Fruit fly (Drosophila melanogaster) whole organism, wandering third instar larva: ENCODE measurements around the gene CG14615.

Experiments used
- Abd-B ChIP-seq: fragments of >200 bp; optimal IDR thresholded peaks from 2 replicates; lab custom pipeline; 2017; ENCODE audit warnings: missing biosample characterization, missing genetic modification characterization
- CG9705 ChIP-seq: fragments of 200-800 bp; sonication (Bioruptor generic); optimal IDR thresholded peaks from 2 replicates; lab custom pipeline; 2018; ENCODE audit warnings: missing biosample characterization, mild to moderate bottlenecking, missing genetic modification characterization
- CrebA ChIP-seq: fragments of 200-800 bp; sonication (Bioruptor generic); optimal IDR thresholded peaks from 2 replicates; lab custom pipeline; 2016; ENCODE audit warnings: missing biosample characterization, mild to moderate bottlenecking, missing genetic modification characterization, borderline replicate concordance
- Dfd ChIP-seq: fragments of >200 bp; optimal IDR thresholded peaks from 2 replicates; lab custom pipeline; 2017; ENCODE audit warnings: missing biosample characterization, missing genetic modification characterization
- Dif ChIP-seq: fragments of 200-275, 200-300 bp; sonication (Bioruptor generic); optimal IDR thresholded peaks from 2 replicates; lab custom pipeline; 2018; ENCODE audit warnings: missing biosample characterization, missing genetic modification characterization; ENCODE audit not compliant: partially characterized antibody
- GATAd ChIP-seq: sonication (Bioruptor generic); optimal IDR thresholded peaks from 2 replicates; lab custom pipeline; 2016; ENCODE audit warnings: missing biosample characterization, missing genetic modification characterization
- HLH106 ChIP-seq: fragments of 200-800 bp; optimal IDR thresholded peaks from 3 replicates; lab custom pipeline; 2019; ENCODE audit warnings: missing biosample characterization, mild to moderate bottlenecking, missing genetic modification characterization, moderate library complexity
- Hnf4 ChIP-seq: fragments of 200-800 bp; sonication (Bioruptor generic); optimal IDR thresholded peaks from 2 replicates; lab custom pipeline; 2016; ENCODE audit warnings: missing biosample characterization, mild to moderate bottlenecking, missing genetic modification characterization
- Hr78 ChIP-seq: fragments of >200 bp; optimal IDR thresholded peaks from 2 replicates; lab custom pipeline; 2017; ENCODE audit warnings: missing biosample characterization, missing genetic modification characterization
- Hr83 ChIP-seq: fragments of 200-300 bp; sonication (Bioruptor generic); optimal IDR thresholded peaks from 2 replicates; lab custom pipeline; 2016; ENCODE audit warnings: missing biosample characterization, mild to moderate bottlenecking, missing genetic modification characterization, moderate library complexity; ENCODE audit not compliant: poor library complexity, severe bottlenecking
- Jra ChIP-seq: sonication (Bioruptor generic); optimal IDR thresholded peaks from 2 replicates; lab custom pipeline; 2016; ENCODE audit warnings: missing biosample characterization, missing genetic modification characterization
- Mio ChIP-seq: sonication (Bioruptor generic); optimal IDR thresholded peaks from 2 replicates; lab custom pipeline; 2016; ENCODE audit warnings: missing biosample characterization, missing genetic modification characterization
- Myc ChIP-seq: fragments of >200 bp; optimal IDR thresholded peaks from 2 replicates; lab custom pipeline; 2017
- N ChIP-seq: fragments of >200 bp; optimal IDR thresholded peaks from 2 replicates; lab custom pipeline; 2018; ENCODE audit warnings: missing biosample characterization, missing external identifiers, missing genetic modification characterization
- OdsH ChIP-seq: fragments of 200-800 bp; sonication (Bioruptor generic); optimal IDR thresholded peaks from 2 replicates; lab custom pipeline; 2016; ENCODE audit warnings: missing biosample characterization, mild to moderate bottlenecking, missing genetic modification characterization
- Rel ChIP-seq, 2 experiments: fragments of 200-800 bp; sonication (Bioruptor generic) in 1 of 2; optimal IDR thresholded peaks; 2 replicates in 1 of 2; 3 replicates in 1 of 2; lab custom pipeline; 2016 to 2019; ENCODE audit warnings: mild to moderate bottlenecking in 2 of 2, missing biosample characterization in 2 of 2, missing genetic modification characterization in 2 of 2, moderate library complexity in 1 of 2
- Sp1 ChIP-seq: fragments of 200-800 bp; sonication (Bioruptor generic); optimal IDR thresholded peaks from 3 replicates; lab custom pipeline; 2019; ENCODE audit warnings: missing biosample characterization, mild to moderate bottlenecking, missing genetic modification characterization, moderate library complexity
- Vsx2 ChIP-seq: fragments of 200-300, 225-300 bp; sonication (Bioruptor generic); optimal IDR thresholded peaks from 2 replicates; lab custom pipeline; 2018; ENCODE audit warnings: missing biosample characterization, missing genetic modification characterization; ENCODE audit not compliant: partially characterized antibody
- br ChIP-seq: fragments of 200-800 bp; sonication (Bioruptor generic); optimal IDR thresholded peaks from 2 replicates; lab custom pipeline; 2016; ENCODE audit warnings: missing biosample characterization, missing genetic modification characterization
- brk ChIP-seq: fragments of 200-800 bp; sonication (Bioruptor generic); optimal IDR thresholded peaks from 2 replicates; lab custom pipeline; 2016; ENCODE audit warnings: missing biosample characterization, mild to moderate bottlenecking, missing genetic modification characterization
- dl ChIP-seq, 2 experiments: fragments of 175-275, 200-275 bp in 1 of 2; fragments of 200-275 bp in 1 of 2; sonication (Bioruptor generic); optimal IDR thresholded peaks; lab custom pipeline; 2018; ENCODE audit warnings: mild to moderate bottlenecking in 2 of 2, missing biosample characterization in 2 of 2, missing genetic modification characterization in 2 of 2, moderate library complexity in 2 of 2; ENCODE audit not compliant: partially characterized antibody in 2 of 2, insufficient read depth in 1 of 2
- dmrt93B ChIP-seq: fragments of 200-800 bp; sonication (Bioruptor generic); optimal IDR thresholded peaks from 2 replicates; lab custom pipeline; 2018; ENCODE audit warnings: missing biosample characterization, mild to moderate bottlenecking, missing genetic modification characterization
- dsf ChIP-seq: sonication (Bioruptor generic); optimal IDR thresholded peaks from 2 replicates; lab custom pipeline; 2016; ENCODE audit warnings: missing biosample characterization, missing genetic modification characterization, borderline replicate concordance
- ey ChIP-seq: fragments of 200-800 bp; sonication (Bioruptor generic); optimal IDR thresholded peaks from 2 replicates; lab custom pipeline; 2016; ENCODE audit warnings: missing biosample characterization, missing genetic modification characterization
- foxo ChIP-seq, 2 experiments: fragments of 200-800 bp; sonication (Bioruptor generic); optimal IDR thresholded peaks; 2 replicates in 1 of 2; 3 replicates in 1 of 2; lab custom pipeline; 2016 to 2017; ENCODE audit warnings: missing biosample characterization in 2 of 2, missing genetic modification characterization in 2 of 2
- fru ChIP-seq: fragments of 200-800 bp; sonication (Bioruptor generic); optimal IDR thresholded peaks from 3 replicates; lab custom pipeline; 2016; ENCODE audit warnings: missing biosample characterization, mild to moderate bottlenecking, missing genetic modification characterization
- h ChIP-seq: fragments of 200-800 bp; sonication (Bioruptor generic); optimal IDR thresholded peaks from 3 replicates; lab custom pipeline; 2016; ENCODE audit warnings: missing biosample characterization, mild to moderate bottlenecking, missing genetic modification characterization
- jim ChIP-seq: fragments of 175-275, 200-325 bp; sonication (Bioruptor generic); optimal IDR thresholded peaks from 2 replicates; lab custom pipeline; 2016; ENCODE audit warnings: missing biosample characterization, mild to moderate bottlenecking, missing genetic modification characterization
- lola ChIP-seq: fragments of >200 bp; optimal IDR thresholded peaks from 2 replicates; lab custom pipeline; 2017; ENCODE audit warnings: missing biosample characterization, missing genetic modification characterization
- pan ChIP-seq: fragments of >200 bp; optimal IDR thresholded peaks from 2 replicates; lab custom pipeline; 2017
- psq ChIP-seq: fragments of 200-800 bp; sonication (Bioruptor generic); optimal IDR thresholded peaks from 3 replicates; lab custom pipeline; 2017; ENCODE audit warnings: missing biosample characterization, mild to moderate bottlenecking, missing genetic modification characterization, moderate library complexity
- rgr ChIP-seq: fragments of 200-800 bp; sonication (Bioruptor generic); optimal IDR thresholded peaks from 3 replicates; lab custom pipeline; 2016; ENCODE audit warnings: missing biosample characterization, mild to moderate bottlenecking, missing genetic modification characterization
- sage ChIP-seq: fragments of 200-800 bp; sonication (Bioruptor generic); optimal IDR thresholded peaks from 2 replicates; lab custom pipeline; 2016; ENCODE audit warnings: missing biosample characterization, mild to moderate bottlenecking, missing genetic modification characterization
- sv ChIP-seq: fragments of 200-800 bp; sonication (Bioruptor generic); optimal IDR thresholded peaks from 3 replicates; lab custom pipeline; 2016; ENCODE audit warnings: missing biosample characterization, missing genetic modification characterization
- tai ChIP-seq: sonication (Bioruptor generic); optimal IDR thresholded peaks from 2 replicates; lab custom pipeline; 2016; ENCODE audit warnings: missing biosample characterization, missing genetic modification characterization
- usp ChIP-seq: fragments of >200 bp; optimal IDR thresholded peaks from 2 replicates; lab custom pipeline; 2017; ENCODE audit warnings: missing biosample characterization, missing genetic modification characterization
- woc ChIP-seq: sonication (Bioruptor generic); optimal IDR thresholded peaks from 2 replicates; lab custom pipeline; 2016; ENCODE audit warnings: missing biosample characterization, mild to moderate bottlenecking, missing genetic modification characterization

CG14615 gene

DNA sequence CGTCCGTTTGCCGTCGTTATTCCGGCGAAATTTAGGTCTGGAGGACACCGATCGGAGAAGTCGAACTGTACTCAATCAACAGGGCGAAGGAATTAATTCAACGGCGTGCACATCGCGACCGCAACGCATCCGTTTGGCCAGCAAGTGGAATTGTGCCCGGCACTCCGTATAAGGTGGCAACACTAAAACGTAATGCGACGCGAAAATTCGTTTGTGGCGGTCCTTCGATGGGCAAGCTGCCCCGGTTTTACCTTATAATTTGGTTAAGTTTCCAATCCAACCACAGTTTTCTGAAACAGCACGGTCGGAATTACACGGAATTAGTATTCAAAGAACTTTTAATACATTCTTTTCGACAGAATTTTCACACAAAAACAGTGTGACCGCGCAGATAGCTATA lies 5.7 kb upstream of the CG14615 start, which contains the start of gene wap:
Gene wap (minus strand): TSS at position 400 of the 400 bp plus-strand sequence.
- TF ChIP-seq Hr78 (GFP tag; lab: Kevin White, UChicago) (no peak), lola (GFP tag; lab: Kevin White, UChicago) (no peak), jim (GFP tag; lab: Kevin White, UChicago) (no peak), sv (GFP tag; lab: Kevin White, UChicago) (no peak), Dfd (GFP tag; lab: Kevin White, UChicago) (no peak), Sp1 (GFP tag; lab: Kevin White, UChicago) (no peak), Hnf4 (GFP tag; lab: Kevin White, UChicago) (no peak), rgr (GFP tag; lab: Kevin White, UChicago) (no peak), dl (GFP tag; optimal IDR thresholded peaks at IDR 0.05; lab: Kevin White, UChicago; ENCODE audit: insufficient read depth in 1 of 2, partially characterized antibody in 2 of 2) (no peak), Rel (GFP tag; optimal IDR thresholded peaks at IDR 0.05; lab: Kevin White, UChicago) (no peak), Rel (tag; optimal IDR thresholded peaks at IDR 0.05; lab: Kevin White, UChicago) (no peak)

DNA sequence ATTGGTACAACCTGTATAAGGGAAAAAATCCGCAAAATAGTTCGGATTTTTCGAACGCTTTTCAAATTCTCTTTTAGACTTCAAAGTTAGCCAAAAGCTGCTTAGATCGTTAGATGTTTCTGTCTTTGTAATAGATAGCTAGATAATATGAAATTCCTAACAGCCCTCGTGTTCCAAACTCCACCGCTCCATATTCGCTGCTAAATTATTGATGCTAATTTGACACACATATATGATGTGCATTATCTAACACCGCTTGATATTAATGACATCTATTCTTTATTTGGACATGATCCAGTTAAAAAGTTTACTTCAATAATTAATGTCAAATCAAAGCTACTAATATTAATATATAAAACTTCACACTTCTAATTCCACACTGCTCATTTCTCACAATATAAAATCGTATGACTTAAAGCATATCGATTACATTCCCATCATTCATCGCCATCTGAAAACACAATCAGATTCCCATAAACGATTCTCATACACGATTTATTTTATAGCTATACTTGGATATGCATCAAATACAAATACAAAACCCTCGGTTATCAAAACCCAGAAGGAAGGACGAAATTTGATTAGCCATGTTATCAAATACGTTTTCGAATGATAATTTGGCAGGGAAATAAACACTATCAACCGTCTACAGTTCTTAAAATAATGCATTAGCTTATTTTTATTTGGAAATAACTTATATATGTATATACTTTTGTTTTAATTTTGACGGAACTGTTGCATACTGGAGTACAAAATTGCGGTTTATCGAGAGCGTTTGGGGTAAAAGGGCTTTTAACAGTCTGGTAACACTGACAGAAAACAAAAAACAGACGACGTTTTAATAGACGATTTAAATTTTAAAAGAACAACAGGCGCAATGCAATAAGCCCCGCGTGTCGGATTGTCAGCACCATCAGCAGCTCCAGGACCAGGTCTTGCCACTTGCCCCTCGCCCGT lies 5.1 kb downstream of the CG14615 start, which contains the start of gene CG14621:
Gene CG14621 (plus strand): TSS at position 274 of the 957 bp plus-strand sequence.
- TF ChIP-seq rgr (GFP tag; lab: Kevin White, UChicago) (no peak), Mio (GFP tag; lab: Kevin White, UChicago) (no peak), pan (no peak), foxo (GFP tag; optimal IDR thresholded peaks at IDR 0.05; lab: Kevin White, UChicago) (no peak), Hnf4 (GFP tag; lab: Kevin White, UChicago) (no peak), sage (GFP tag; lab: Kevin White, UChicago) (peak; percentile 22), CG9705 (GFP tag; lab: Kevin White, UChicago) (no peak), lola (GFP tag; lab: Kevin White, UChicago) (no peak), jim (GFP tag; lab: Kevin White, UChicago) (no peak), Sp1 (GFP tag; lab: Kevin White, UChicago) (no peak), h (GFP tag; lab: Kevin White, UChicago) (no peak), tai (GFP tag; lab: Kevin White, UChicago) (peak; percentile 25), fru (GFP tag; lab: Kevin White, UChicago) (no peak), dmrt93B (no peak), dsf (GFP tag; lab: Kevin White, UChicago) (no peak), Abd-B (no peak), usp (GFP tag; lab: Kevin White, UChicago) (no peak), Vsx2 (GFP tag; lab: Kevin White, UChicago) (peak; percentile 97), Rel (GFP tag; optimal IDR thresholded peaks at IDR 0.05; lab: Kevin White, UChicago) (no peak), Rel (tag; optimal IDR thresholded peaks at IDR 0.05; lab: Kevin White, UChicago) (no peak), Dfd (GFP tag; lab: Kevin White, UChicago) (no peak), N (GFP tag; lab: Kevin White, UChicago) (no peak), woc (GFP tag; lab: Kevin White, UChicago) (no peak), Hr83 (GFP tag; lab: Kevin White, UChicago) (no peak), brk (GFP tag; lab: Kevin White, UChicago) (no peak), HLH106 (tag; lab: Kevin White, UChicago) (no peak), GATAd (no peak), Myc (lab: Kevin White, UChicago) (no peak), dl (GFP tag; optimal IDR thresholded peaks at IDR 0.05; lab: Kevin White, UChicago; ENCODE audit: insufficient read depth in 1 of 2, partially characterized antibody in 2 of 2) (peak; percentile 3 to 49), OdsH (peak; percentile 1), Hr78 (GFP tag; lab: Kevin White, UChicago) (no peak), Dif (GFP tag; lab: Kevin White, UChicago) (peak; percentile 84), psq (GFP tag; lab: Kevin White, UChicago) (no peak), CrebA (GFP tag; lab: Kevin White, UChicago) (no peak), ey (GFP tag; lab: Kevin White, UChicago) (no peak), sv (GFP tag; lab: Kevin White, UChicago) (no peak), Jra (GFP tag; lab: Kevin White, UChicago) (no peak), br (no peak)
